Fruit fly (Drosophila melanogaster) whole organism, embryonic: ENCODE results near the gene CG3546.
A peak's percentile ranks its signal among the peaks of the same experiment; 100 is the strongest.

Experiments
- Atf3 ChIP-seq: fragments of 200-800 bp; sonication (Bioruptor generic); optimal IDR thresholded peaks from 3 replicates; lab custom pipeline; 2016; ENCODE audit warnings: missing biosample characterization, missing genetic modification characterization
- CG10565 ChIP-seq: fragments of 200-800 bp; sonication (Bioruptor generic); optimal IDR thresholded peaks from 3 replicates; lab custom pipeline; 2016; ENCODE audit warnings: missing biosample characterization, mild to moderate bottlenecking, missing genetic modification characterization
- CG12155 ChIP-seq: fragments of 200-800 bp; sonication (Bioruptor generic); optimal IDR thresholded peaks from 3 replicates; lab custom pipeline; 2016; ENCODE audit warnings: missing biosample characterization, missing genetic modification characterization
- CG14441 ChIP-seq: fragments of 200-800 bp; sonication (Bioruptor generic); IDR thresholded peaks from 2 replicates; pipeline ENCODE4 v1.3.6; 2022; ENCODE audit warnings: missing biosample characterization, missing genetic modification characterization
- CG14710 ChIP-seq: fragments of 200-800 bp; sonication (Bioruptor generic); optimal IDR thresholded peaks from 3 replicates; lab custom pipeline; 2019; ENCODE audit warnings: missing biosample characterization, mild to moderate bottlenecking, missing genetic modification characterization, moderate library complexity
- CG1647 ChIP-seq: fragments of 200-800 bp; sonication (Bioruptor generic); optimal IDR thresholded peaks from 3 replicates; lab custom pipeline; 2016; ENCODE audit warnings: missing biosample characterization, missing genetic modification characterization
- CG16815 ChIP-seq: fragments of 200-800 bp; sonication (Bioruptor generic); optimal IDR thresholded peaks from 3 replicates; lab custom pipeline; 2017; ENCODE audit warnings: missing biosample characterization, mild to moderate bottlenecking, missing genetic modification characterization
- CG17328 ChIP-seq: fragments of 200-800 bp; sonication (Bioruptor generic); IDR thresholded peaks from 2 replicates; pipeline ENCODE4 v1.3.6; 2022; ENCODE audit warnings: missing biosample characterization, missing genetic modification characterization
- CG3065 ChIP-seq: fragments of 200-800 bp; sonication (Bioruptor generic); optimal IDR thresholded peaks from 2 replicates; lab custom pipeline; 2016; ENCODE audit warnings: missing biosample characterization, missing genetic modification characterization
- CG4404 ChIP-seq: fragments of 200-800 bp; sonication (Bioruptor generic); IDR thresholded peaks from 2 replicates; pipeline ENCODE4 v1.3.6; 2022; ENCODE audit warnings: missing biosample characterization, missing genetic modification characterization
- CG4617 ChIP-seq: fragments of 200-800 bp; sonication (Bioruptor generic); optimal IDR thresholded peaks from 3 replicates; lab custom pipeline; 2016; ENCODE audit warnings: missing biosample characterization, missing genetic modification characterization, borderline replicate concordance
- CG4820 ChIP-seq: fragments of 200-800 bp; sonication (Bioruptor generic); optimal IDR thresholded peaks from 3 replicates; lab custom pipeline; 2016; ENCODE audit warnings: missing biosample characterization, missing genetic modification characterization
- CG5245 ChIP-seq: fragments of 200-800 bp; sonication (Bioruptor generic); optimal IDR thresholded peaks from 3 replicates; lab custom pipeline; 2016; ENCODE audit warnings: missing biosample characterization, missing genetic modification characterization
- CG6272 ChIP-seq: fragments of 200-800 bp; sonication (Bioruptor generic); IDR thresholded peaks from 2 replicates; pipeline ENCODE4 v1.3.6; 2022; ENCODE audit warnings: missing biosample characterization, missing genetic modification characterization
- CG6689 ChIP-seq: fragments of 200-800 bp; sonication (Bioruptor generic); IDR thresholded peaks from 2 replicates; pipeline ENCODE4 v1.3.6; 2022; ENCODE audit warnings: missing biosample characterization, missing genetic modification characterization
- CG6813 ChIP-seq: fragments of 200-800 bp; sonication (Bioruptor generic); optimal IDR thresholded peaks from 2 replicates; lab custom pipeline; 2017; ENCODE audit warnings: missing biosample characterization, missing genetic modification characterization, mild to moderate bottlenecking, moderate library complexity, missing genetic modification reagents
- CG7839 ChIP-seq: fragments of 200-800 bp; sonication (Bioruptor generic); optimal IDR thresholded peaks from 3 replicates; lab custom pipeline; 2018; ENCODE audit warnings: missing biosample characterization, mild to moderate bottlenecking, missing genetic modification characterization, moderate library complexity
- CG8089 ChIP-seq: fragments of 200-800 bp; sonication (Bioruptor generic); optimal IDR thresholded peaks from 3 replicates; lab custom pipeline; 2016; ENCODE audit warnings: missing biosample characterization, missing genetic modification characterization
- CG8924 ChIP-seq: fragments of 200-800 bp; optimal IDR thresholded peaks from 3 replicates; lab custom pipeline; 2019; ENCODE audit warnings: missing biosample characterization, mild to moderate bottlenecking, missing genetic modification characterization, moderate library complexity
- CHES-1-like ChIP-seq: fragments of 200-800 bp; sonication (Bioruptor generic); optimal IDR thresholded peaks from 2 replicates; lab custom pipeline; 2016; ENCODE audit warnings: missing biosample characterization, missing genetic modification characterization
- CkIIα-i1 ChIP-seq: fragments of 200-800 bp; sonication (Bioruptor generic); IDR thresholded peaks from 2 replicates; pipeline ENCODE4 v1.3.6; 2022; ENCODE audit warnings: missing biosample characterization, missing genetic modification characterization
- Dad ChIP-seq: fragments of 200-800 bp; sonication (Bioruptor generic); optimal IDR thresholded peaks from 3 replicates; lab custom pipeline; 2016; ENCODE audit warnings: missing biosample characterization, missing genetic modification characterization
- Deaf1 ChIP-seq: fragments of 200-800 bp; optimal IDR thresholded peaks from 3 replicates; lab custom pipeline; 2019; ENCODE audit warnings: missing biosample characterization, mild to moderate bottlenecking, missing genetic modification characterization, moderate library complexity
- Dref ChIP-seq: fragments of 200-800 bp; sonication (Bioruptor generic); IDR thresholded peaks from 2 replicates; pipeline ENCODE4 v1.3.6; 2022; ENCODE audit warnings: missing biosample characterization, missing genetic modification characterization
- Gsc ChIP-seq: fragments of 200-800 bp; sonication (Bioruptor generic); IDR thresholded peaks from 2 replicates; pipeline ENCODE4 v1.3.6; 2022; ENCODE audit warnings: missing biosample characterization, missing genetic modification characterization
- HLH3B ChIP-seq: fragments of 200-800 bp; sonication (Bioruptor generic); IDR thresholded peaks from 2 replicates; pipeline ENCODE4 v1.3.6; 2022; ENCODE audit warnings: missing biosample characterization, missing genetic modification characterization
- Lhr ChIP-seq: fragments of 200-800 bp; sonication (Bioruptor generic); optimal IDR thresholded peaks from 3 replicates; lab custom pipeline; 2017; ENCODE audit warnings: mild to moderate bottlenecking, missing biosample characterization, missing genetic modification reagents, missing genetic modification characterization
- MBD-R2 ChIP-seq: fragments of 200-800 bp; sonication (Bioruptor generic); IDR thresholded peaks from 2 replicates; pipeline ENCODE4 v1.3.6; 2022; ENCODE audit warnings: missing biosample characterization, missing genetic modification characterization
- Mrtf ChIP-seq: fragments of 200-800 bp; sonication (Bioruptor generic); IDR thresholded peaks from 3 replicates; pipeline ENCODE4 v1.3.6; 2022; ENCODE audit warnings: missing biosample characterization, missing genetic modification characterization
- Nf-YB ChIP-seq: fragments of 200-800 bp; sonication (Bioruptor generic); optimal IDR thresholded peaks from 3 replicates; lab custom pipeline; 2019; ENCODE audit warnings: missing biosample characterization, mild to moderate bottlenecking, missing genetic modification characterization, moderate library complexity
- Optix ChIP-seq: fragments of 200-800 bp; sonication (Bioruptor generic); IDR thresholded peaks from 3 replicates; pipeline ENCODE4 v1.3.6; 2022; ENCODE audit warnings: missing biosample characterization, missing genetic modification characterization
- Ravus ChIP-seq: fragments of 200-800 bp; sonication (Bioruptor generic); IDR thresholded peaks from 2 replicates; pipeline ENCODE4 v1.3.6; 2022; ENCODE audit warnings: missing biosample characterization, missing genetic modification characterization
- Scr ChIP-seq: fragments of 200-800 bp; sonication (Bioruptor generic); IDR thresholded peaks from 2 replicates; pipeline ENCODE4 v1.3.6; 2022; ENCODE audit warnings: missing biosample characterization, missing genetic modification characterization; ENCODE audit not compliant: partially characterized antibody
- ac ChIP-seq: fragments of 200-800 bp; sonication (Bioruptor generic); optimal IDR thresholded peaks from 3 replicates; lab custom pipeline; 2017; ENCODE audit warnings: missing biosample characterization, mild to moderate bottlenecking, missing genetic modification characterization
- aop ChIP-seq: fragments of 200-800 bp; sonication (Bioruptor generic); IDR thresholded peaks from 2 replicates; pipeline ENCODE4 v1.3.6; 2022; ENCODE audit warnings: missing biosample characterization, missing genetic modification characterization
- bsh ChIP-seq, 2 experiments: fragments of 200-800 bp; sonication (Bioruptor generic); optimal IDR thresholded peaks; 2 replicates each; lab custom pipeline; 2017 to 2018; ENCODE audit warnings: mild to moderate bottlenecking in 2 of 2, missing biosample characterization in 2 of 2, missing genetic modification characterization in 2 of 2, moderate library complexity in 1 of 2
- danr ChIP-seq: fragments of 200-800 bp; sonication (Bioruptor generic); IDR thresholded peaks from 2 replicates; pipeline ENCODE4 v1.3.6; 2022; ENCODE audit warnings: missing biosample characterization, missing genetic modification characterization
- exex ChIP-seq: fragments of 200-800 bp; sonication (Bioruptor generic); optimal IDR thresholded peaks from 4 replicates; lab custom pipeline; 2018; ENCODE audit warnings: missing biosample characterization, mild to moderate bottlenecking, missing genetic modification characterization, moderate library complexity
- gem ChIP-seq: fragments of 200-800 bp; sonication (Bioruptor generic); optimal IDR thresholded peaks from 2 replicates; lab custom pipeline; 2019; ENCODE audit warnings: missing biosample characterization, mild to moderate bottlenecking, missing genetic modification characterization, moderate library complexity
- h ChIP-seq: fragments of >200 bp; optimal IDR thresholded peaks from 2 replicates; lab custom pipeline; 2017
- her ChIP-seq: fragments of 200-800 bp; sonication (Bioruptor generic); optimal IDR thresholded peaks from 2 replicates; lab custom pipeline; 2016; ENCODE audit warnings: missing biosample characterization, missing genetic modification characterization
- kah ChIP-seq: fragments of 200-800 bp; sonication (Bioruptor generic); optimal IDR thresholded peaks from 2 replicates; lab custom pipeline; 2018; ENCODE audit warnings: missing biosample characterization, mild to moderate bottlenecking, missing genetic modification characterization
- odd ChIP-seq: fragments of 200-800 bp; sonication (Bioruptor generic); optimal IDR thresholded peaks from 2 replicates; lab custom pipeline; 2017; ENCODE audit warnings: missing biosample characterization, mild to moderate bottlenecking, missing genetic modification characterization
- phol ChIP-seq: fragments of 200-800 bp; sonication (Bioruptor generic); optimal IDR thresholded peaks from 3 replicates; lab custom pipeline; 2018; ENCODE audit warnings: missing biosample characterization, mild to moderate bottlenecking, missing genetic modification characterization, moderate library complexity
- pnt ChIP-seq: fragments of 200-800 bp; sonication (Bioruptor generic); optimal IDR thresholded peaks from 3 replicates; lab custom pipeline; 2016; ENCODE audit warnings: missing biosample characterization, missing genetic modification characterization
- ro ChIP-seq: fragments of 200-800 bp; sonication (Bioruptor generic); IDR thresholded peaks from 2 replicates; pipeline ENCODE4 v1.3.6; 2022; ENCODE audit warnings: missing biosample characterization, missing genetic modification characterization
- sim ChIP-seq: fragments of 200-800 bp; sonication (Bioruptor generic); IDR thresholded peaks from 2 replicates; pipeline ENCODE4 v1.3.6; 2022; ENCODE audit warnings: missing biosample characterization, missing genetic modification characterization
- slou ChIP-seq: fragments of 200-800 bp; sonication (Bioruptor generic); optimal IDR thresholded peaks from 3 replicates; lab custom pipeline; 2016; ENCODE audit warnings: missing biosample characterization, missing genetic modification characterization
- sr ChIP-seq: fragments of 200-800 bp; sonication (Bioruptor generic); IDR thresholded peaks from 3 replicates; pipeline ENCODE4 v1.3.6; 2022; ENCODE audit warnings: missing biosample characterization, missing genetic modification characterization
- tx ChIP-seq: fragments of 200-800 bp; sonication (Bioruptor generic); optimal IDR thresholded peaks from 2 replicates; lab custom pipeline; 2016; ENCODE audit warnings: missing biosample characterization, missing genetic modification characterization
- wdn ChIP-seq: fragments of 200-800 bp; sonication (Bioruptor generic); IDR thresholded peaks from 2 replicates; pipeline ENCODE4 v1.3.6; 2022; ENCODE audit warnings: missing biosample characterization, missing genetic modification characterization
- zfh1 ChIP-seq: fragments of 200-800 bp; sonication (Bioruptor generic); IDR thresholded peaks from 3 replicates; pipeline ENCODE4 v1.3.6; 2022; ENCODE audit warnings: missing biosample characterization, missing genetic modification characterization
- zfh2 ChIP-seq: fragments of 200-800 bp; sonication (Bioruptor generic); optimal IDR thresholded peaks from 2 replicates; lab custom pipeline; 2016; ENCODE audit warnings: missing biosample characterization, missing genetic modification characterization

Gene CG3546

DNA sequence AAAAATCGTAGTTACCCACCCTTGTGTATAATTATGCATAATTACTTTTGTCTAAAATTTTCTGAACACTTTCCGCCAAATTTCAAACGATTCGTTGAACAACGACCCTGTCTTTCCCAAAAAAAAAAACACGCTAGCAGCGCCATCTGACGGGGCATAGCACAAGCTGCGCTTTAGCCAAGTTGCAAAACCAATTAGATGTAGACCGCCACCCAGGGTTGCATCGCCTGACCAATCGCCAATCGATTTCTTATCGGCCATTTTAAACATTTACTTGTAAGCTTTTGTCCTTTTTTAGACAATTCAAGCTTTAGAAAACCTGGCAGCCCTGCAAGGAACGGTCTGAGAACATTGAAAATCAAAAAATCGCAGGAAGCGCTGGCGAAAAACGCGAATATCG is 28.0 kb upstream of the CG3546 start, which contains the start of gene CG3556 (continued):
- peak; percentile 55 for TF ChIP-seq MBD-R2 (GFP tag; lab: Robert Waterston, UW)
- TF ChIP-seq Gsc (GFP tag; lab: Robert Waterston, UW), result no peak
- TF ChIP-seq Ravus (GFP tag; lab: Robert Waterston, UW), result no peak
- TF ChIP-seq CG4404 (GFP tag; lab: Robert Waterston, UW), result no peak
- no peak for TF ChIP-seq ro (GFP tag; lab: Robert Waterston, UW)
- peak; percentile 35 for TF ChIP-seq CG6813 (GFP tag; lab: Kevin White, UChicago)
- TF ChIP-seq ac (GFP tag; lab: Kevin White, UChicago), result no peak
- TF ChIP-seq HLH3B (GFP tag; lab: Robert Waterston, UW), result peak; percentile 37; the same call in 1 of the 2 replicates
- TF ChIP-seq Dref (GFP tag; lab: Robert Waterston, UW), result peak; percentile 93
- peak; percentile 66 for TF ChIP-seq CG14441
- TF ChIP-seq pnt, result peak; percentile 10
- no peak for TF ChIP-seq CG8089 (GFP tag; lab: Kevin White, UChicago)
- peak; percentile 54 for TF ChIP-seq CG14710 (tag; lab: Kevin White, UChicago)
- TF ChIP-seq sim, result no peak
- peak; percentile 22 for TF ChIP-seq Nf-YB
- TF ChIP-seq zfh2 (GFP tag; lab: Kevin White, UChicago), result peak; percentile 13
- TF ChIP-seq CG5245 (GFP tag; lab: Kevin White, UChicago), result no peak
- TF ChIP-seq phol (tag; lab: Kevin White, UChicago), result peak; percentile 85
- TF ChIP-seq Scr (GFP tag; lab: Robert Waterston, UW), result peak; percentile 52
- TF ChIP-seq CG12155, result peak; percentile 4
- TF ChIP-seq CG6689 (GFP tag; lab: Robert Waterston, UW), result no peak
- peak; percentile 74 for TF ChIP-seq zfh1 (GFP tag; lab: Robert Waterston, UW)
- TF ChIP-seq tx, result no peak
- TF ChIP-seq CG3065 (GFP tag; lab: Kevin White, UChicago), result no peak
- no peak for TF ChIP-seq CG4617 (GFP tag; lab: Kevin White, UChicago)
- no peak for TF ChIP-seq slou (GFP tag; lab: Kevin White, UChicago)
- TF ChIP-seq CG1647 (GFP tag; lab: Kevin White, UChicago), result no peak
- TF ChIP-seq Dad (GFP tag; lab: Kevin White, UChicago), result no peak
- peak; percentile 96 for TF ChIP-seq Lhr (GFP tag; lab: Kevin White, UChicago)
- TF ChIP-seq CG17328 (GFP tag; lab: Robert Waterston, UW), result peak; percentile 59
- TF ChIP-seq danr (GFP tag; lab: Robert Waterston, UW), result no peak
- 0 out of 3 replicates have a peak, but pooled peaks have one; percentile 40 for TF ChIP-seq Optix
- TF ChIP-seq odd, result no peak
- TF ChIP-seq aop (GFP tag; lab: Robert Waterston, UW), result no peak
- no peak for TF ChIP-seq Deaf1 (tag; lab: Kevin White, UChicago)
- no peak for TF ChIP-seq CG8924 (tag; lab: Kevin White, UChicago)
- peak; percentile 14 for TF ChIP-seq CHES-1-like (GFP tag; lab: Kevin White, UChicago)
- TF ChIP-seq gem, result no peak
- no peak for TF ChIP-seq kah (GFP tag; lab: Kevin White, UChicago)
- TF ChIP-seq CG16815 (GFP tag; lab: Kevin White, UChicago), result no peak
- TF ChIP-seq wdn (GFP tag; lab: Robert Waterston, UW), result no peak
- no peak for TF ChIP-seq CG7839 (tag; lab: Kevin White, UChicago)
- TF ChIP-seq CG10565 (GFP tag; lab: Kevin White, UChicago), result no peak
- TF ChIP-seq CG4820 (GFP tag; lab: Kevin White, UChicago), result no peak
- no peak for TF ChIP-seq Atf3 (GFP tag; lab: Kevin White, UChicago)
- TF ChIP-seq CkIIα-i1 (GFP tag; lab: Robert Waterston, UW), result no peak
- TF ChIP-seq her (GFP tag; lab: Kevin White, UChicago), result peak; percentile 36
- TF ChIP-seq bsh (GFP tag; optimal IDR thresholded peaks at IDR 0.05; lab: Kevin White, UChicago), result peak in 1 of 2 experiments; percentile 36
- peak; percentile 30; the same call in 1 of the 3 replicates for TF ChIP-seq sr (GFP tag; lab: Robert Waterston, UW)
- 0 out of 3 replicates have a peak, but pooled peaks have one; percentile 26 for TF ChIP-seq Mrtf
- peak; percentile 39; the same call in 1 of the 2 replicates for TF ChIP-seq CG6272 (GFP tag; lab: Robert Waterston, UW)
- no peak for TF ChIP-seq exex (tag; lab: Kevin White, UChicago)
- peak; percentile 4 for TF ChIP-seq h (lab: Kevin White, UChicago)
